Worm (Caenorhabditis elegans) whole organism, L1 larva: ENCODE data around the gene M05D6.3.
A peak's percentile ranks its signal among the peaks of the same experiment; 100 is the strongest.

Experiments
- hlh-17 ChIP-seq: fragments of 200-800 bp; sonication (Bioruptor generic); optimal IDR thresholded peaks from 2 replicates; lab custom pipeline; 2018; ENCODE audit warnings: missing genetic modification characterization, mild to moderate bottlenecking, missing compliant biosample characterization, moderate library complexity, borderline replicate concordance
- nhr-12 ChIP-seq: sonication (generic microtip); optimal IDR thresholded peaks from 2 replicates; lab custom pipeline; 2017; ENCODE audit warnings: missing biosample characterization, missing genetic modification characterization
- nhr-19 ChIP-seq: fragments of 200-800 bp; sonication (Bioruptor generic); conservative IDR thresholded peaks from 2 replicates; pipeline ENCODE4 v1.3.6; 2022; ENCODE audit warnings: missing genetic modification characterization, missing compliant biosample characterization
- nhr-237 ChIP-seq: fragments of 150-350 bp; optimal IDR thresholded peaks from 2 replicates; lab custom pipeline; 2014; ENCODE audit warnings: missing biosample characterization, missing genetic modification characterization
- nhr-28 ChIP-seq: fragments of 150-350 bp; optimal IDR thresholded peaks from 2 replicates; lab custom pipeline; 2014; ENCODE audit warnings: missing biosample characterization, missing genetic modification characterization
- nhr-76 ChIP-seq: sonication (generic microtip); optimal IDR thresholded peaks from 2 replicates; lab custom pipeline; 2017; ENCODE audit warnings: missing biosample characterization, missing genetic modification characterization
- nhr-90 ChIP-seq: sonication (generic microtip); optimal IDR thresholded peaks from 2 replicates; lab custom pipeline; 2016; ENCODE audit warnings: mild to moderate bottlenecking, missing genetic modification characterization, missing compliant biosample characterization; ENCODE audit not compliant: poor library complexity
- pag-3 ChIP-seq: sonication (generic microtip); optimal IDR thresholded peaks from 2 replicates; lab custom pipeline; 2017; ENCODE audit warnings: missing genetic modification characterization, mild to moderate bottlenecking, missing compliant biosample characterization, antibody characterized with exemption, borderline replicate concordance; ENCODE audit not compliant: insufficient read depth
- unc-62 ChIP-seq: fragments of 150-350 bp; optimal IDR thresholded peaks from 2 replicates; lab custom pipeline; 2014; ENCODE audit warnings: missing biosample characterization, missing genetic modification reagents, missing genetic modification characterization
- ztf-11 ChIP-seq, 2 experiments: sonication (generic microtip); optimal IDR thresholded peaks; 2 replicates each; lab custom pipeline; 2016 to 2017; ENCODE audit warnings: missing genetic modification characterization in 2 of 2, missing biosample characterization in 1 of 2, missing compliant biosample characterization in 1 of 2

- TF ChIP-seq pag-3 (no peak), unc-62 (GFP tag; lab: Kevin White, UChicago) (no peak), nhr-12 (tag; lab: Kevin White, UChicago) (no peak), nhr-76 (tag; lab: Kevin White, UChicago) (no peak), nhr-237 (no peak), ztf-11 (tag; optimal IDR thresholded peaks at IDR 0.05; lab: Kevin White, UChicago) (no peak), hlh-17 (GFP tag; lab: Kevin White, UChicago) (no peak), nhr-19 (GFP tag; lab: Robert Waterston, UW) (peak; percentile 34; the same call in 1 of the 2 replicates), nhr-28 (tag; lab: Kevin White, UChicago) (no peak), nhr-90 (peak; percentile 44)
Observed at ce11 chrII:8485603-8486002, 10.0 kb downstream of the M05D6.3 start, which contains the start of gene gbh-2.
